Fruit fly (Drosophila melanogaster): ENCODE data around the gene CG11977.

DNA sequence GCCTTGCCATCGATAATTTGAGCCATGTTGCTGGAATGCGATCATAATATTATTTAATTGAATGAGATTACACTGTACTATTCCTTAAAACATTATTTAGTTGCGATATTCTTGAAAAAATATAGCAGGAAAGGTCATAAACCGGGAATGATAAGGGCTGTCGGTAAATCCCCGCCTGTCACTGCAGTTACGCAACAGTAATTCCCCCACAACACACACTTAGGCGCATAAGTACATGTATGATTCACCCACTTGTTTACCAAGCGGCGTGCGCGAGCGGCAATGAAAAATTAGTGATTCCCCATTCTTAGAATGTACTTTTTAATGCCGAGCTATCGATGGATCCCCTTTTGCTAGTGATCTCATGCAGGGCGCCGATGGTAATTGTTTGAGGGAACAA, 46.1 kb downstream of the CG11977 start:
- TF ChIP-seq CG11398 (GFP tag; optimal IDR thresholded peaks at IDR 0.05) (no peak), CG6683 (GFP tag; optimal IDR thresholded peaks at IDR 0.05) (no peak), Trl (optimal IDR thresholded peaks at IDR 0.05) (no peak), Trl (GFP tag; optimal IDR thresholded peaks at IDR 0.05) (no peak)
